Worm (Caenorhabditis elegans): Measurements from ENCODE around the gene pinn-1.

The pinn-1 gene

DNA sequence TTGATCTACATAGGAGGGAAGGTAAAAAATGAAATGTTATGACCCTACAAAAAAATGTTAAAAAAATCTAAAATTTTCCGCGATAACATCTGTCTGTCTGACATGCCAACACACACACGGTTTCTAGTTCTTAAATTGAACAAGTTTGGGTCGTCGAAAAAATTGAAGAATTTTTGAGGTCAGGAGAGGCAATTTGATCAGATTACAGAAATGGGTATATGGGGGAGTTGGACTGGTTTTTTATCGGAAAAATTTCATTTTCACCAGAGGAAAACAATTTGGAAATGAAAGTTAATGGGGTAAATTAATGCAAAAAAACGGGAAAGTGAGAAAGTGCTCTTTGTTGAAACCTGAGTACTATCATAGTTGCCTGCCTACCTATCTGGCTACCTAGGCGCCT lies 35.0 kb downstream of the pinn-1 start:
- TF ChIP-seq egl-27 (tag; optimal IDR thresholded peaks at IDR 0.05): no peak
- peak; percentile 63 for TF ChIP-seq elt-1 (tag; optimal IDR thresholded peaks at IDR 0.05)

DNA sequence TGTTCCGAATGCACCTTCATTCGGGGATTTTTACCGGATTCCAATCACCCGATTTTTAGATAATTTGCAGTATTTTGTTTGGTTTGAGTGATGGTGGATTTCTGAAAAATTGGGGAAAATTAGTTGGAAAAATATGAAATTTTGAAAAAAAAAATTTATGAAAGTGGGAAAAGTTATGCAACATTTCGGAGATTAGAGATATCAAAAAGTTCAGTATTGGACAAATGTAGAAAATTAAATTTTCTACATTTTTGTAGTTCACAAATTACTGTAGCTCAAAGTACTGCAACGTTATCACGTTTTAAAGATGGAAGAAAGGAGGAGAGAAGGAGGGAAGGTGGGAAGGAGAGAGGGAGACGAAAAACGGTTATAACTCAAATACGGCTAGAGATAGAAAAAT lies 36.3 kb downstream of the pinn-1 start, which contains the start of gene ptc-3:
Gene ptc-3 (minus strand): TSS at position 101 of the 400 bp plus-strand sequence.
- TF ChIP-seq nhr-76 (tag; optimal IDR thresholded peaks at IDR 0.05) (no peak), egl-27 (tag; optimal IDR thresholded peaks at IDR 0.05) (no peak), snpc-4 (tag; optimal IDR thresholded peaks at IDR 0.05) (no peak), ceh-16 (tag; optimal IDR thresholded peaks at IDR 0.05) (no peak), nhr-43 (tag; optimal IDR thresholded peaks at IDR 0.05; ENCODE audit: poor library complexity, severe bottlenecking) (no peak), ceh-28 (tag; optimal IDR thresholded peaks at IDR 0.05) (no peak), tbx-2 (tag; optimal IDR thresholded peaks at IDR 0.05) (no peak), nhr-28 (tag; optimal IDR thresholded peaks at IDR 0.05) (no peak), elt-1 (tag; optimal IDR thresholded peaks at IDR 0.05) (no peak), unc-62 (GFP tag; optimal IDR thresholded peaks at IDR 0.05) (no peak), fos-1 (tag; optimal IDR thresholded peaks at IDR 0.05) (no peak), nhr-12 (tag; optimal IDR thresholded peaks at IDR 0.05) (no peak), ztf-11 (tag; optimal IDR thresholded peaks at IDR 0.05) (no peak)

DNA sequence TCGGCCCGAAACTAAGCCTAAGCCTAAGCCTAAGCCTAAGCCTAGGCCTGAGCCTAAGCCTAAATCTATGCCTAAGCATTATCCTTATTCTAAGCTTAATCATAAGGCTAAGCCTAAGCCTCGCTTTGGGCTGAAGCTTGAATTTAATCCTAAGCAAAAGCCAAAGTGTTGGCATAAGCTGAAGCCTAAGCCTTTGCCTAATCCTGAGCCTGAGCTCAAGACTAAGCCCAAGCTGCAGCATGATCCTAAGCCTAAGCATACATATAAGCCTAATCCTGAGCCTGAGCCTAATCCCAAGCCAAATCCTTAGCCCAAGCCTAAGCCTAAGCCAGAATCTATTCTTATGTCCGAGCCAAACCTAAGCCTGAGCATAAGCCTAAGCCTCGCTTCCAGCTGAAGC lies 42.3 kb downstream of the pinn-1 start:
- no peak for TF ChIP-seq hmg-11 (tag; optimal IDR thresholded peaks at IDR 0.05)
- TF ChIP-seq daf-12 (tag; optimal IDR thresholded peaks at IDR 0.05): no peak
- no peak for TF ChIP-seq aly-2 (tag; optimal IDR thresholded peaks at IDR 0.05)
- no peak for TF ChIP-seq fkh-2 (tag; optimal IDR thresholded peaks at IDR 0.05)
- TF ChIP-seq elt-1 (tag; optimal IDR thresholded peaks at IDR 0.05): no peak
- TF ChIP-seq mdl-1 (tag; optimal IDR thresholded peaks at IDR 0.05): no peak
- TF ChIP-seq zag-1 (tag; optimal IDR thresholded peaks at IDR 0.05): no peak
- TF ChIP-seq nhr-237 (tag; optimal IDR thresholded peaks at IDR 0.05): no peak
- TF ChIP-seq unc-62 (GFP tag; optimal IDR thresholded peaks at IDR 0.05): no peak
- no peak for TF ChIP-seq jun-1 (tag; optimal IDR thresholded peaks at IDR 0.05)
- TF ChIP-seq snpc-4 (tag; optimal IDR thresholded peaks at IDR 0.05): no peak
- no peak for TF ChIP-seq tbx-2 (tag; optimal IDR thresholded peaks at IDR 0.05)
- no peak for TF ChIP-seq ceh-82 (tag; optimal IDR thresholded peaks at IDR 0.05)

DNA sequence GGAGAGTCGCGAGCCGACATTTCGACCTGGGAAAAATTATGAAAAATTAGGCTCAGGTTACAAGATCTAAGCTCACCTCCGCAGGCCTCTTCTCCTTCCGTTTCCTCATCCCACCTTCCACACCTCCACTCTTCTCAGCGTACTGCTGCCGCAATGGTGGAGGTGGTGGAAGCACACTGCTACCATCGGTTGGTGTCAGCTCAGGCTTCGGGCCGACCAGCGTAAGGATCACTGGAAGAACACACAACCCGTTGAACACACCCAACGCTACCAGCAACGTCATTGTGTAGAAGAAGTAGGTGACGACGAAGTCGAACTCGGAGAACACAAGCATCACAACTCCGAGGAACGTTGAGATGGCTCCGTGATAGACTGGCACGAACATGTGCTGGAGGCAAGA lies 43.1 kb downstream of the pinn-1 start:
- no peak for TF ChIP-seq sea-2 (GFP tag; optimal IDR thresholded peaks at IDR 0.05)
- no peak for TF ChIP-seq R02D3.7 (tag; optimal IDR thresholded peaks at IDR 0.05)
- no peak for TF ChIP-seq aly-2 (tag; optimal IDR thresholded peaks at IDR 0.05)
- TF ChIP-seq nhr-43 (tag; optimal IDR thresholded peaks at IDR 0.05; ENCODE audit: poor library complexity, severe bottlenecking): no peak
- no peak for TF ChIP-seq nhr-25 (tag; optimal IDR thresholded peaks at IDR 0.05)
- no peak for TF ChIP-seq ztf-4 (tag; optimal IDR thresholded peaks at IDR 0.05)
- TF ChIP-seq nfya-1 (tag; optimal IDR thresholded peaks at IDR 0.05; ENCODE audit: insufficient read depth): no peak

DNA sequence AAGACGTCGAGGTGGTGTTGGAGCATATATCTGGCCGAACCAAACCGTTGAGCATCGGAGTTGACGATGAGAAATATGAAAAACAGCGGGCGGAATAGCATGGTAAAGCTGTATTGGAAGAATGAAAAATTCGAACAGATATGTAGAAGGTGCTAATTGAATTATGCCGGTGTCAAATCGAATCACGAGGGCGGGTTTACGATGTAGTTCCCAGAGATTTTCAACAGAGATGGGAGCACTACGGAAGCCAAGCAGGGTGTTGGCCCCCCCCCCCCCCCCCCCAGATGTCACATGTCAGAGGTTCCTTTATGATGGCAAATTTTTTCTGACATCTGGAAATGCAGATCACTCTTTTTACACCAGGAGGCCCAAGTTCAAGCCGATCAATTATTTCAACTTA lies 45.7 kb downstream of the pinn-1 start, which contains the start of gene Y110A2AL.7:
Gene Y110A2AL.7 (minus strand): TSS at position 101 of the 400 bp plus-strand sequence.
- TF ChIP-seq mdl-1 (tag; optimal IDR thresholded peaks at IDR 0.05) (no peak), elt-2 (tag; optimal IDR thresholded peaks at IDR 0.05) (no peak), pha-4 (tag; optimal IDR thresholded peaks at IDR 0.05) (no peak), ztf-4 (tag; optimal IDR thresholded peaks at IDR 0.05) (no peak), tbx-2 (tag; optimal IDR thresholded peaks at IDR 0.05) (no peak), jun-1 (tag; optimal IDR thresholded peaks at IDR 0.05) (no peak), nfya-1 (tag; optimal IDR thresholded peaks at IDR 0.05; ENCODE audit: insufficient read depth) (no peak), snpc-4 (tag; optimal IDR thresholded peaks at IDR 0.05) (no peak), pqm-1 (tag; optimal IDR thresholded peaks at IDR 0.05) (no peak), eor-1 (tag; optimal IDR thresholded peaks at IDR 0.05) (no peak), nhr-25 (tag; optimal IDR thresholded peaks at IDR 0.05) (no peak), fos-1 (tag; optimal IDR thresholded peaks at IDR 0.05) (no peak), nhr-67 (tag; optimal IDR thresholded peaks at IDR 0.05) (no peak), nhr-237 (tag; optimal IDR thresholded peaks at IDR 0.05) (no peak), nhr-43 (tag; optimal IDR thresholded peaks at IDR 0.05; ENCODE audit: poor library complexity, severe bottlenecking) (no peak), egl-5 (tag; optimal IDR thresholded peaks at IDR 0.05) (no peak), hmg-11 (tag; optimal IDR thresholded peaks at IDR 0.05) (no peak), unc-39 (tag; optimal IDR thresholded peaks at IDR 0.05) (no peak), ztf-11 (tag; optimal IDR thresholded peaks at IDR 0.05) (no peak), ceh-82 (tag; optimal IDR thresholded peaks at IDR 0.05) (no peak)
